Worm (Caenorhabditis elegans) whole organism, L2 larva: ENCODE results near the gene T03G6.7.

Source experiments
- C34F6.9 ChIP-seq: fragments of 150-350 bp; optimal IDR thresholded peaks from 2 replicates; lab custom pipeline; 2014; ENCODE audit warnings: missing biosample characterization, missing genetic modification characterization
- aly-2 ChIP-seq: fragments of 150-350 bp; optimal IDR thresholded peaks from 2 replicates; lab custom pipeline; 2014; ENCODE audit warnings: missing biosample characterization, missing genetic modification characterization
- ama-1 ChIP-seq: fragments of 150-350 bp; optimal IDR thresholded peaks from 2 replicates; lab custom pipeline; 2018; ENCODE audit warnings: inconsistent platforms
- lin-13 ChIP-seq: fragments of 150-350 bp; optimal IDR thresholded peaks from 2 replicates; lab custom pipeline; 2014; ENCODE audit warnings: missing biosample characterization, missing genetic modification reagents, missing genetic modification characterization
- nhr-10 ChIP-seq: sonication (generic microtip); optimal IDR thresholded peaks from 2 replicates; lab custom pipeline; 2017; ENCODE audit warnings: missing biosample characterization, missing genetic modification characterization
- unc-39 ChIP-seq: fragments of 150-350 bp; optimal IDR thresholded peaks from 2 replicates; lab custom pipeline; 2014; ENCODE audit warnings: missing biosample characterization, missing genetic modification characterization

DNA sequence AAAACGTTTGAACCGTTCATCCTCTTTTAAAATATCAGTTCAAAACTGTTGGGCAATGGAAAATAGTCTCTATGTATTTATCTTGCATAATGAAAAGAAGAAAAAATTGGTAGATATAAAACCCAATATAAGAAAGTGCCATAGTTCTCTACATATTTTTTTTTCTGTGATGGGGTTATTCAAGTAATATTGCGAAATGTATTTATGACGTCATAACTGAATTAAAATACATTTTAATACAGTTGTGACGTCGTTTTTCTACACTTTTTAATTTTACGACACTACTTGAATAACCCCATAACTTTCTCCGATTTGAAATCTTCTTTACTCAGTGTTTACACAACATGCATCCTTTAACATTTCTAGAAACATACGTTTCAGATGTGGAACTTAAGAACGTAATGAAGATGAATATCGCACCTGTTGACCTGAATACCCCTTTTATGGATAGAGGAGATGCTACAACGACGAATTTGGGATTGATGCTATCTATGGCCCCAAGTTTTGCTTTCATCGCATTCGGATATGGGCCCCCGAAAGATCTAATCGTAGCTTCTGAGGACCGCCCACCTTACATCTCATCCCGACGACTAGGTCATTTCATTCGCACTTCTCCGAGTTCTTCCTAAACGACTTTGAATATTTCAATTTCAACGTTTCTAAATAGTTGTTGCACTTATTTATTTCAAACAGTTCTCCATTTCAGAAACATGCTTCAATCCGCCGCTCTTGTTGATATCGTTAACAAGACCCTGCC is 13.9 kb downstream of the T03G6.7 start, which contains the start of gene T03G6.1:
- TF ChIP-seq ama-1 (lab: Kevin White, UChicago) (no peak), C34F6.9 (tag; lab: Kevin White, UChicago) (no peak), nhr-10 (tag; lab: Kevin White, UChicago) (no peak), unc-39 (no peak), aly-2 (no peak), lin-13 (no peak)
